Fruit fly (Drosophila melanogaster) whole organism, embryonic: ENCODE measurements around the gene CG31800.

ENCODE experiments used
- CG12391 ChIP-seq: fragments of 200-800 bp; sonication (Bioruptor generic); optimal IDR thresholded peaks from 3 replicates; lab custom pipeline; 2018; ENCODE audit warnings: missing biosample characterization, mild to moderate bottlenecking, missing genetic modification characterization, moderate library complexity
- CG12659 ChIP-seq: fragments of 200-800 bp; sonication (Bioruptor generic); optimal IDR thresholded peaks from 3 replicates; lab custom pipeline; 2017; ENCODE audit warnings: mild to moderate bottlenecking, missing biosample characterization, missing genetic modification reagents, missing genetic modification characterization
- CG12744 ChIP-seq: fragments of 200-800 bp; sonication (Bioruptor generic); optimal IDR thresholded peaks from 2 replicates; lab custom pipeline; 2016; ENCODE audit warnings: missing biosample characterization, missing genetic modification characterization
- CG13287 ChIP-seq: fragments of 200-800 bp; sonication (Bioruptor generic); IDR thresholded peaks from 2 replicates; pipeline ENCODE4 v1.3.6; 2022; ENCODE audit warnings: missing biosample characterization, missing genetic modification characterization; ENCODE audit not compliant: partially characterized antibody
- CG14710 ChIP-seq: fragments of 200-800 bp; sonication (Bioruptor generic); optimal IDR thresholded peaks from 3 replicates; lab custom pipeline; 2019; ENCODE audit warnings: missing biosample characterization, mild to moderate bottlenecking, missing genetic modification characterization, moderate library complexity
- CG14860 ChIP-seq: fragments of 200-800 bp; sonication (Bioruptor generic); IDR thresholded peaks from 3 replicates; pipeline ENCODE4 v1.3.6; 2022; ENCODE audit warnings: missing biosample characterization, missing genetic modification characterization; ENCODE audit not compliant: partially characterized antibody
- CG15073 ChIP-seq: fragments of 200-800 bp; sonication (Bioruptor generic); optimal IDR thresholded peaks from 2 replicates; lab custom pipeline; 2016; ENCODE audit warnings: missing biosample characterization, missing genetic modification characterization
- CG15514 ChIP-seq: fragments of 200-800 bp; sonication (Bioruptor generic); optimal IDR thresholded peaks from 3 replicates; lab custom pipeline; 2017; ENCODE audit warnings: missing biosample characterization, missing genetic modification characterization, mild to moderate bottlenecking, moderate library complexity, missing genetic modification reagents
- CG15696 ChIP-seq: fragments of 200-800 bp; sonication (Bioruptor generic); optimal IDR thresholded peaks from 2 replicates; lab custom pipeline; 2019; ENCODE audit warnings: missing biosample characterization, mild to moderate bottlenecking, missing genetic modification characterization, moderate library complexity
- CG16813 ChIP-seq: fragments of 200-800 bp; sonication (Bioruptor generic); IDR thresholded peaks from 3 replicates; pipeline ENCODE4 v1.3.6; 2022; ENCODE audit warnings: missing biosample characterization, missing genetic modification characterization; ENCODE audit not compliant: partially characterized antibody
- CG17912 ChIP-seq: fragments of 200-800 bp; sonication (Bioruptor generic); optimal IDR thresholded peaks from 2 replicates; lab custom pipeline; 2018; ENCODE audit warnings: missing biosample characterization, mild to moderate bottlenecking, missing genetic modification characterization
- CG2116 ChIP-seq: fragments of 200-800 bp; sonication (Bioruptor generic); optimal IDR thresholded peaks from 3 replicates; lab custom pipeline; 2018; ENCODE audit warnings: missing biosample characterization, mild to moderate bottlenecking, missing genetic modification characterization
- CG3065 ChIP-seq: fragments of 200-800 bp; sonication (Bioruptor generic); optimal IDR thresholded peaks from 2 replicates; lab custom pipeline; 2016; ENCODE audit warnings: missing biosample characterization, missing genetic modification characterization
- CG4282 ChIP-seq: fragments of 200-800 bp; sonication (Bioruptor generic); optimal IDR thresholded peaks from 2 replicates; lab custom pipeline; 2016; ENCODE audit warnings: missing biosample characterization, missing genetic modification characterization
- CG4617 ChIP-seq: fragments of 200-800 bp; sonication (Bioruptor generic); optimal IDR thresholded peaks from 3 replicates; lab custom pipeline; 2016; ENCODE audit warnings: missing biosample characterization, missing genetic modification characterization, borderline replicate concordance
- CG6175 ChIP-seq: fragments of 200-800 bp; sonication (Bioruptor generic); IDR thresholded peaks from 3 replicates; pipeline ENCODE4 v1.3.6; 2022; ENCODE audit warnings: missing biosample characterization, missing genetic modification characterization
- CG6254 ChIP-seq: fragments of 200-800 bp; sonication (Bioruptor generic); optimal IDR thresholded peaks from 3 replicates; lab custom pipeline; 2017; ENCODE audit warnings: mild to moderate bottlenecking, missing biosample characterization, missing genetic modification reagents, missing genetic modification characterization
- CG7963 ChIP-seq: fragments of 200-800 bp; sonication (Bioruptor generic); IDR thresholded peaks from 3 replicates; pipeline ENCODE4 v1.3.6; 2022; ENCODE audit warnings: missing biosample characterization, missing genetic modification characterization; ENCODE audit not compliant: partially characterized antibody
- GATAe ChIP-seq: fragments of 200-800 bp; sonication (Bioruptor generic); conservative IDR thresholded peaks from 2 replicates; pipeline ENCODE4 v1.3.6; 2022; ENCODE audit warnings: missing biosample characterization, missing genetic modification characterization
- HLH4C ChIP-seq: fragments of 200-800 bp; sonication (Bioruptor generic); IDR thresholded peaks from 3 replicates; pipeline ENCODE4 v1.3.6; 2022; ENCODE audit warnings: missing biosample characterization, missing genetic modification characterization; ENCODE audit not compliant: partially characterized antibody
- MBD-R2 ChIP-seq: fragments of 200-800 bp; sonication (Bioruptor generic); IDR thresholded peaks from 2 replicates; pipeline ENCODE4 v1.3.6; 2022; ENCODE audit warnings: missing biosample characterization, missing genetic modification characterization
- MESR4 ChIP-seq: fragments of 200-800 bp; sonication (Bioruptor generic); optimal IDR thresholded peaks from 2 replicates; lab custom pipeline; 2018; ENCODE audit warnings: missing biosample characterization, mild to moderate bottlenecking, missing genetic modification characterization, moderate library complexity
- Max ChIP-seq: fragments of 200-800 bp; sonication (Bioruptor generic); optimal IDR thresholded peaks from 2 replicates; lab custom pipeline; 2016; ENCODE audit warnings: missing biosample characterization, mild to moderate bottlenecking, missing genetic modification characterization
- Taf1 ChIP-seq: fragments of 200-800 bp; sonication (Bioruptor generic); IDR thresholded peaks from 2 replicates; pipeline ENCODE4 v1.3.6; 2022; ENCODE audit warnings: missing biosample characterization, missing genetic modification characterization
- Xbp1 ChIP-seq: fragments of 200-800 bp; sonication (Bioruptor generic); optimal IDR thresholded peaks from 3 replicates; lab custom pipeline; 2016; ENCODE audit warnings: missing biosample characterization, mild to moderate bottlenecking, missing genetic modification characterization
- YL-1 ChIP-seq: fragments of 200-800 bp; sonication (Bioruptor generic); optimal IDR thresholded peaks from 3 replicates; lab custom pipeline; 2017; ENCODE audit warnings: missing biosample characterization, mild to moderate bottlenecking, missing genetic modification characterization
- amos ChIP-seq: fragments of 200-800 bp; sonication (Bioruptor generic); IDR thresholded peaks from 2 replicates; pipeline ENCODE4 v1.3.6; 2022; ENCODE audit warnings: missing biosample characterization, missing genetic modification characterization; ENCODE audit not compliant: partially characterized antibody
- ase ChIP-seq: fragments of 200-800 bp; sonication (Bioruptor generic); IDR thresholded peaks from 3 replicates; pipeline ENCODE4 v1.3.6; 2022; ENCODE audit warnings: missing biosample characterization, missing genetic modification characterization
- bbx ChIP-seq: fragments of 200-800 bp; sonication (Bioruptor generic); IDR thresholded peaks from 2 replicates; pipeline ENCODE4 v1.3.6; 2022; ENCODE audit warnings: missing biosample characterization, missing genetic modification characterization; ENCODE audit not compliant: partially characterized antibody
- hbn ChIP-seq: fragments of 200-800 bp; sonication (Bioruptor generic); IDR thresholded peaks from 2 replicates; pipeline ENCODE4 v1.3.6; 2022; ENCODE audit warnings: missing biosample characterization, missing genetic modification characterization; ENCODE audit not compliant: partially characterized antibody
- knrl ChIP-seq: fragments of 200-800 bp; sonication (Bioruptor generic); IDR thresholded peaks from 3 replicates; pipeline ENCODE4 v1.3.6; 2022; ENCODE audit warnings: missing biosample characterization, missing genetic modification characterization; ENCODE audit not compliant: partially characterized antibody
- lmd ChIP-seq: fragments of 200-800 bp; sonication (Bioruptor generic); IDR thresholded peaks from 2 replicates; pipeline ENCODE4 v1.3.6; 2022; ENCODE audit warnings: missing biosample characterization, missing genetic modification characterization
- nerfin-2 ChIP-seq: fragments of 200-800 bp; sonication (Bioruptor generic); IDR thresholded peaks from 2 replicates; pipeline ENCODE4 v1.3.6; 2022; ENCODE audit warnings: missing biosample characterization, missing genetic modification characterization; ENCODE audit not compliant: partially characterized antibody
- phol ChIP-seq: fragments of 200-800 bp; sonication (Bioruptor generic); optimal IDR thresholded peaks from 3 replicates; lab custom pipeline; 2018; ENCODE audit warnings: missing biosample characterization, mild to moderate bottlenecking, missing genetic modification characterization, moderate library complexity
- sisA ChIP-seq: fragments of 200-800 bp; sonication (Bioruptor generic); IDR thresholded peaks from 2 replicates; pipeline ENCODE4 v1.3.6; 2022; ENCODE audit warnings: missing biosample characterization, missing genetic modification characterization
- so ChIP-seq: fragments of 200-800 bp; sonication (Bioruptor generic); IDR thresholded peaks from 3 replicates; pipeline ENCODE4 v1.3.6; 2022; ENCODE audit warnings: missing biosample characterization, missing genetic modification characterization
- ssp ChIP-seq: fragments of 200-800 bp; sonication (Bioruptor generic); IDR thresholded peaks from 2 replicates; pipeline ENCODE4 v1.3.6; 2022; ENCODE audit warnings: missing biosample characterization, missing genetic modification characterization
- stwl ChIP-seq: fragments of 200-800 bp; sonication (Bioruptor generic); optimal IDR thresholded peaks from 3 replicates; lab custom pipeline; 2018; ENCODE audit warnings: missing biosample characterization, mild to moderate bottlenecking, missing genetic modification characterization, moderate library complexity
- vnd ChIP-seq: fragments of 200-800 bp; sonication (Bioruptor generic); IDR thresholded peaks from 3 replicates; pipeline ENCODE4 v1.3.6; 2022; ENCODE audit warnings: missing biosample characterization, missing genetic modification characterization; ENCODE audit not compliant: partially characterized antibody

CG31800 gene

dm6 chr2L:19041590-19041989 is 7.2 kb upstream of the CG31800 start, which contains the start of gene Catsup (continued):
- TF ChIP-seq CG6175 (GFP tag; lab: Robert Waterston, UW) = no peak
- peak; percentile 54 for TF ChIP-seq MESR4 (GFP tag; lab: Kevin White, UChicago)
- peak; percentile 77 for TF ChIP-seq HLH4C (GFP tag; lab: Robert Waterston, UW)
- TF ChIP-seq phol = peak; percentile 17
- TF ChIP-seq CG2116 (GFP tag; lab: Kevin White, UChicago) = peak; percentile 74
- TF ChIP-seq amos (GFP tag; lab: Robert Waterston, UW) = peak; percentile 59
- TF ChIP-seq Xbp1 (GFP tag; lab: Kevin White, UChicago) = peak; percentile 24
- peak; percentile 61 for TF ChIP-seq bbx
- peak; percentile 67 for TF ChIP-seq hbn (GFP tag; lab: Robert Waterston, UW)
- TF ChIP-seq ssp (GFP tag; lab: Robert Waterston, UW) = peak; percentile 74
- no peak for TF ChIP-seq sisA (GFP tag; lab: Robert Waterston, UW)
- peak; percentile 52 for TF ChIP-seq YL-1 (GFP tag; lab: Kevin White, UChicago)
- peak; percentile 56; the same call in 1 of the 2 replicates for TF ChIP-seq nerfin-2 (GFP tag; lab: Robert Waterston, UW)
- TF ChIP-seq CG3065 (GFP tag; lab: Kevin White, UChicago) = no peak
- peak; percentile 75 for TF ChIP-seq knrl
- TF ChIP-seq CG12391 (tag; lab: Kevin White, UChicago) = no peak
- TF ChIP-seq GATAe (GFP tag; lab: Robert Waterston, UW) = no peak
- no peak for TF ChIP-seq Taf1 (GFP tag; lab: Robert Waterston, UW)
- peak; percentile 63; the same call in 2 of the 3 replicates for TF ChIP-seq CG16813
- TF ChIP-seq CG14860 (GFP tag; lab: Robert Waterston, UW) = peak; percentile 47; the same call in 2 of the 3 replicates
- TF ChIP-seq CG13287 (GFP tag; lab: Robert Waterston, UW) = peak; percentile 84
- no peak for TF ChIP-seq CG15073 (GFP tag; lab: Kevin White, UChicago)
- no peak for TF ChIP-seq lmd (GFP tag; lab: Robert Waterston, UW)
- TF ChIP-seq CG4617 (GFP tag; lab: Kevin White, UChicago) = peak; percentile 17
- peak; percentile 16 for TF ChIP-seq CG12659 (GFP tag; lab: Kevin White, UChicago)
- TF ChIP-seq CG6254 (GFP tag; lab: Kevin White, UChicago) = no peak
- peak; percentile 18 for TF ChIP-seq CG15514 (GFP tag; lab: Kevin White, UChicago)
- TF ChIP-seq stwl (tag; lab: Kevin White, UChicago) = peak; percentile 59
- TF ChIP-seq MBD-R2 = peak; percentile 71
- no peak for TF ChIP-seq so (GFP tag; lab: Robert Waterston, UW)
- no peak for TF ChIP-seq CG12744 (GFP tag; lab: Kevin White, UChicago)
- no peak for TF ChIP-seq Max
- TF ChIP-seq CG15696 (tag; lab: Kevin White, UChicago) = no peak
- peak; percentile 49; the same call in 1 of the 3 replicates for TF ChIP-seq vnd
- no peak for TF ChIP-seq ase (GFP tag; lab: Robert Waterston, UW)
- TF ChIP-seq CG7963 (GFP tag; lab: Robert Waterston, UW) = peak; percentile 62; the same call in 2 of the 3 replicates
- TF ChIP-seq CG17912 (GFP tag; lab: Kevin White, UChicago) = no peak
- peak; percentile 22 for TF ChIP-seq CG14710 (tag; lab: Kevin White, UChicago)
- TF ChIP-seq CG4282 (GFP tag; lab: Kevin White, UChicago) = no peak
- TF ChIP-seq, all 482 proteins: peak for 55
